Worm (Caenorhabditis elegans): ENCODE results near the gene srx-96.

The srx-96 gene

DNA sequence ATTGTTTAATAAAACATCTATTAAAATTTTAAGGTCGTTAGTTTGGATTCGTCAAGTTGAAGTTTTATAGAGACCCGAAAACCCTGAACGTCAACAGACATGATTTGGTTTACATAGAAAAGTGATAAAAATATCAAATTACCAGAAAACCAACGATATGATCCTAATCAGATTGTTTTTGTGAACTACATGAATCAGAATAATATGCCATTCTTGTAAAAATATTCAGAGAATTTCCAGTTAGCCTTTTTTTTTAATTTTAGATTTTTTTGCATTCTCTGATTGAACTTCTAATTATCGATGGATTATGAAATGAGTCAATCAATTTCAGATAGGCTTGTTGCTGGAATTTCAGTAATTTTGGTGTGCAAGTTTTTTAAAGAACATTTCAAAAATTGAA, at the start of gene srx-96:
srx-96 (plus strand) TSS at position 301 of the 400 bp plus-strand sequence.
- TF ChIP-seq tab-1 (GFP tag; IDR thresholded peaks at IDR 0.05) (no peak), cog-1 (tag; optimal IDR thresholded peaks at IDR 0.05) (no peak), med-1 (GFP tag; optimal IDR thresholded peaks at IDR 0.05; ENCODE audit: insufficient read depth) (no peak), ref-1 (GFP tag; conservative IDR thresholded peaks at IDR 0.05) (no peak), T22C8.4 (GFP tag; IDR thresholded peaks at IDR 0.05) (no peak), klf-2 (GFP tag; conservative IDR thresholded peaks at IDR 0.05) (no peak), ztf-29 (GFP tag; IDR thresholded peaks at IDR 0.05) (no peak), ztf-23 (GFP tag; IDR thresholded peaks at IDR 0.05) (no peak), flt-1 (GFP tag; IDR thresholded peaks at IDR 0.05) (no peak)

DNA sequence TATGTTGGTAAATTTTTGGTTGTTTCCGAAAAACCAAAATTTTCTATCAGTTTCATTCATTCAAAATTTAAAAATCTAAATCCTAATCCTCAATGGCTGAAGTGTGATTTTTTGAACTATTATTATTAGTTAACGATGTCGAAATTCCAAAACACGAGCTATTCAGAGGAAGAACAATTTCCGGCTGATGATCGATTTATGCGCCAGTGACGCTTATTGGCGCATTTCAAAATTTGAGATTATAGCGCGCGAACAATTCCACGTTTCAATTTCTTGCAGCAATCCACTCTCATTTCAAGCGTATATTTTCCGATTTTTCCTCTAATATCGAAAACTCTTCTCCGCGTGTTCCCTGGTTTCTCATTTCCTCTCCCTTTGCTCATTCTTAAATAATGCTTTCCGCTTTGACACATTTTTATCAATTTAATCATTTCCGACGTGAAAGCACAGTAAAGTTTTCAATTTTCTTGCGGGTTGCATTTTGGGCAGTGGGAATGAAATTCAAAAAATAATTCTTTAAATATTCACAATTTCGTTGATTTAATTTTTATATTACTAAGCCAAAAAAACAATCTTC, 46.7 kb upstream of the srx-96 start:
- TF ChIP-seq med-1 (GFP tag; optimal IDR thresholded peaks at IDR 0.05; ENCODE audit: insufficient read depth) (no peak), cog-1 (tag; optimal IDR thresholded peaks at IDR 0.05) (no peak), tab-1 (GFP tag; IDR thresholded peaks at IDR 0.05) (no peak), ztf-23 (GFP tag; IDR thresholded peaks at IDR 0.05) (no peak), ztf-29 (GFP tag; IDR thresholded peaks at IDR 0.05) (no peak), T22C8.4 (GFP tag; IDR thresholded peaks at IDR 0.05) (no peak), klf-2 (GFP tag; conservative IDR thresholded peaks at IDR 0.05) (no peak), flt-1 (GFP tag; IDR thresholded peaks at IDR 0.05) (no peak), ref-1 (GFP tag; conservative IDR thresholded peaks at IDR 0.05) (no peak)

DNA sequence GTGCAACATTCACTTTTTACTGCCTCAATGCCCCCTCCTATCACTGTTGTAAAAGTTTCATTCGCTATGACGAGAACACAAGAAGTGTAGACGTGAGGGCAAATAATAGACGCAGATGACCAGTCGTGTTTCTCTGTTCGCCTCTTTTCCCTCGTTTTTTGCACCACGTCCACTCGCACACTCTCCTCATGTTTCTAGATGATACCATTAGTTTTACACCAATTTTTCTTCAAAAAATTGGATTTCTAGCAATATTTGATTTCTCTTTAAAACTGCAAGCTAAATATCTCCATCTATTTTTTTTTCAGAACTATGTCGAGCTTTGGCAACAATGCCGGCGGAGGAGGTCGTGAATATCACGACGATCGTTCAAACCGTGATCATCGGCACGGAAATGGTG, 46.1 kb upstream of the srx-96 start, which contains the start of gene rde-12:
rde-12 (plus strand) TSS at position 301 of the 400 bp plus-strand sequence.
- TF ChIP-seq med-1 (GFP tag; optimal IDR thresholded peaks at IDR 0.05; ENCODE audit: insufficient read depth) (no peak), tab-1 (GFP tag; IDR thresholded peaks at IDR 0.05) (no peak), klf-2 (GFP tag; conservative IDR thresholded peaks at IDR 0.05) (no peak), ztf-23 (GFP tag; IDR thresholded peaks at IDR 0.05) (no peak), ztf-29 (GFP tag; IDR thresholded peaks at IDR 0.05) (no peak), cog-1 (tag; optimal IDR thresholded peaks at IDR 0.05) (no peak), flt-1 (GFP tag; IDR thresholded peaks at IDR 0.05) (no peak), T22C8.4 (GFP tag; IDR thresholded peaks at IDR 0.05) (no peak), ref-1 (GFP tag; conservative IDR thresholded peaks at IDR 0.05) (no peak)

DNA sequence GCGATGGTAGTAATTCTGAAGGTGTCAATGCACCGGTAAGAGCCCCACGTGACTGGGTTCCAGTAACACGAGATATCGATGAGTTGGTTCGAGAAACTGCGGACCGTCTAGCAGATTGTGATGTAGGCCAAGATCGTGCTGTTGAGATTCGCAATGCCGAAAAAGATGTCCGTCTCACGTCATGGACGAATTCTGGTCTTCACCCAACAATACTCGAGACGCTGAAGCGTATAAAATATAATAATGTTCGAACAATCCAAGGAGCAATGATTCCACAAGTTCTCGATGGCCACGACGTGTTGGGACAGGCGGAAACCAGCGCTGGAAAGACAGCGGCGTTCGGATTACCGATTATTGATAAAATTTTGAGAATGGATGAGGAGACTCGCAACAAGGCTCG, 44.7 kb upstream of the srx-96 start:
- TF ChIP-seq T22C8.4 (GFP tag; IDR thresholded peaks at IDR 0.05) (no peak), ref-1 (GFP tag; conservative IDR thresholded peaks at IDR 0.05) (no peak), ztf-23 (GFP tag; IDR thresholded peaks at IDR 0.05) (no peak), klf-2 (GFP tag; conservative IDR thresholded peaks at IDR 0.05) (no peak), ztf-29 (GFP tag; IDR thresholded peaks at IDR 0.05) (no peak), cog-1 (tag; optimal IDR thresholded peaks at IDR 0.05) (no peak), med-1 (GFP tag; optimal IDR thresholded peaks at IDR 0.05; ENCODE audit: insufficient read depth) (no peak), flt-1 (GFP tag; IDR thresholded peaks at IDR 0.05) (no peak), tab-1 (GFP tag; IDR thresholded peaks at IDR 0.05) (no peak)

DNA sequence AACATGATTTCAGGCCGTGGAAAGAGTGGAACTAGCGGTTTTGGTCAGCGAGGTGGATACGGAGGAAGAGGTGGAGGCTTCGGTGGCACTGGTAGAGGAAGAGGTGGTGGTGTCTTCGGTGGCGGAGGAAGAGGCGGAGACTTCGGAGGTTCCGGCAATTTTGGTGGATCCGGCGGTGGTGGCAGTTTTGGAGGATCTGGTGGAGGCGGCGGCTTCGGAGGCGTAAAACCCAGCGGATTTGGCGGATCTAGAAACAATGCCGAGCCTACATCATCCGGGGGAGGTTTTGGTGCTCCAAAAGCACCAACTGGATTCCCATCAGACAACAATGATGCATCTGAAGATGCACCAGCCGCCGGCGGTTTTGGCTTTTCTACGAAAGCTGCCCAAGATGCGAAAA, 42.8 kb upstream of the srx-96 start:
- TF ChIP-seq flt-1 (GFP tag; IDR thresholded peaks at IDR 0.05) (peak; percentile 57; the same call in 1 of the 2 replicates), ref-1 (GFP tag; conservative IDR thresholded peaks at IDR 0.05) (no peak), med-1 (GFP tag; optimal IDR thresholded peaks at IDR 0.05; ENCODE audit: insufficient read depth) (no peak), tab-1 (GFP tag; IDR thresholded peaks at IDR 0.05) (0 out of 2 replicates have a peak, but pooled peaks have one; percentile 23), T22C8.4 (GFP tag; IDR thresholded peaks at IDR 0.05) (no peak), ztf-23 (GFP tag; IDR thresholded peaks at IDR 0.05) (no peak)

DNA sequence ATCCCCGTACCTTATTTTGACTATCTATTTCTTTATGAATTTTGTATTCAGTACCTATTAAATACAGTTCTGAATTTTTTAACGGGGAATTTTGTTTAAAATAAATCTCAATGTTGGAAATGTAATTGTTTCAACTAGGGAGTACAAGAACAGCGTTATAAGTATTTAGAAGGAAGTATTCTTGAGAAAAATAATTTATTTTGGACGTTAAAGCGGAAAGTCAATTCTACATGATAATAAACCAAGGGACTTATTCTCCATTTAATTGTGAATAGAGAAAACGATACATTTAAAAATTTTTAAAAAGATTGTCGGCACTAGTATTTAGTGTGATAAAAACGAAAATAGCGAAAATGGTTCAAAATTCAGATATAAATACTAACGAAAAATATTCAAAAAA, 42.0 kb upstream of the srx-96 start:
- TF ChIP-seq ztf-29 (GFP tag; IDR thresholded peaks at IDR 0.05) (no peak), cog-1 (tag; optimal IDR thresholded peaks at IDR 0.05) (no peak)

DNA sequence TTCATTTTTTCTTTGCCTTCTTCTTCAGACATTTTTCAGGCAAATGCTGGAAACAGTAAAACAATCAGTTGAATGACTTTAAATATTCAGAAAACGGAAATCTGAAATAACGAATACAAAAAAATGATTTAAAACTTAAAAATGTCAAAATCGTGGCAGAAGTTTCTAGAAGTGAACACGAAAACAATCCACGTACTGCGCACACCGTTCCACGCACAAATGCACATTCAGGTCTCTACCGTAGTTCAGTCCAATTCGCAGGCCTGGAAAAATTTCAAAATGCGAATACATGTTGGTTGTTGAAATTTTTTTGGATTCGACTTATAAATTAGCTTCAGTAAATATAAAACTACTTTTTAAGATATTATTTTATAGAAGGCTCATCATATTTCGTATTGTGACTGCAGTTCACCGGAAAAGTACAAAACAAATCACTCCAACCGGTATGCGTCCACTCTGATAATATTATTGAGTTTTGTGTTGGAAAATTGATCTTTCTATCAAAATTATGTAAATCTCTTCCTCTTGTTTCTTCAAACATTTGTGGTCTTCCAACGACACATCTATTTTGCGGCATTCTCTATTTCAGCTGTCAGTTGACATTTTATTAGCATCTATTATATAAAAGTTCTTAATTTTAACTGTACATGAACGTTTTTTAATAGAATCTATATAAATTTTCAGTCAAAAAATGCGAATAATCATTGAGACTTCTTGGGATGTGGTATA, 39.1 kb upstream of the srx-96 start, which contains the start of the genes mip-2 and F58G11.4:
mip-2 (minus strand) TSS at position 48 of the 729 bp plus-strand sequence.
F58G11.4 (plus strand) TSS at position 679 of the 729 bp plus-strand sequence.
- no peak for TF ChIP-seq ref-1 (GFP tag; conservative IDR thresholded peaks at IDR 0.05)

DNA sequence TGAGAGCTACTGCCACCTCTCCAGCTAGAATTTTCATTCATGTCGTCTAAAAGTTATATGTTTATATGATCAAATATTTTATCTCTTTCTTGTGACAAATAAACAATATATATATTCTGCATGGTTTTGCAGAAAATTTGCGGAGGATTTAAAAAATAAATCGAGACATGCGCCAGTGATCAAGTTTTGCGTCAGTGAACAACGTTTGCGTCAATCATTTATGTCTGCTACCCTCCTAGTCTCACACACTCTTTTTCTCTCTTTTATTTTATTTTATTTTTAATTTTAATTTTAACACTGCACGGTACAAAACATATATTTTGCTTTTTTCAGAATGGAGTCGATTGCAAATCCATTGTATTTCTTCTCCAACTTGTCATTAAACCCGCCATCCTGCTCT, 32.6 kb upstream of the srx-96 start, which contains the start of the genes tag-65 and ccz-1:
tag-65 (minus strand) TSS at position 46 of the 400 bp plus-strand sequence.
ccz-1 (plus strand) TSS at position 334 of the 400 bp plus-strand sequence.
- TF ChIP-seq ztf-29 (GFP tag; IDR thresholded peaks at IDR 0.05), result no peak
- no peak for TF ChIP-seq ref-1 (GFP tag; conservative IDR thresholded peaks at IDR 0.05)
- TF ChIP-seq tab-1 (GFP tag; IDR thresholded peaks at IDR 0.05), result no peak
- TF ChIP-seq cog-1 (tag; optimal IDR thresholded peaks at IDR 0.05), result peak; percentile 77
- TF ChIP-seq ztf-23 (GFP tag; IDR thresholded peaks at IDR 0.05), result no peak
- no peak for TF ChIP-seq med-1 (GFP tag; optimal IDR thresholded peaks at IDR 0.05; ENCODE audit: insufficient read depth)
- TF ChIP-seq klf-2 (GFP tag; conservative IDR thresholded peaks at IDR 0.05), result no peak

DNA sequence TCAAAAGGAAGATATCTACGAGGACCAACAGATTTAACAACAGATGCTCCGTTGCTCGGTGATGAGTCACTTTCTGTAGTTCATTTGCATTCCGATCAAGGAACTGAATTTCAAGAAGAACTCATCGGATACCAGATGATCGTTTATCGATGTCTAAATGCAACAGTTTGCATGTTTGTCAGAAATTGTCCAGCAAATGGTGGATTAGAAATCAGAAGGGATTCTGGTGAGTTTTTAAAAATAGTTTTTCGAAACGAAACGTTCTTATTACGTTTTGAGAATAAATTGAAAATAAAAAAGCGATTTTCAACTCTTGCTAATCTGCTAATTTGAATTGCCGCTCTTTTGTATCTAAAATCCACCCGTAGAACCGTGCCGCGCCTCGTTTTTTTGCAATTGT, 31.3 kb upstream of the srx-96 start:
- TF ChIP-seq ref-1 (GFP tag; conservative IDR thresholded peaks at IDR 0.05) (no peak), flt-1 (GFP tag; IDR thresholded peaks at IDR 0.05) (no peak), T22C8.4 (GFP tag; IDR thresholded peaks at IDR 0.05) (no peak), cog-1 (tag; optimal IDR thresholded peaks at IDR 0.05) (no peak), tab-1 (GFP tag; IDR thresholded peaks at IDR 0.05) (no peak), ztf-29 (GFP tag; IDR thresholded peaks at IDR 0.05) (no peak), med-1 (GFP tag; optimal IDR thresholded peaks at IDR 0.05; ENCODE audit: insufficient read depth) (no peak), ztf-23 (GFP tag; IDR thresholded peaks at IDR 0.05) (no peak), klf-2 (GFP tag; conservative IDR thresholded peaks at IDR 0.05) (no peak)

DNA sequence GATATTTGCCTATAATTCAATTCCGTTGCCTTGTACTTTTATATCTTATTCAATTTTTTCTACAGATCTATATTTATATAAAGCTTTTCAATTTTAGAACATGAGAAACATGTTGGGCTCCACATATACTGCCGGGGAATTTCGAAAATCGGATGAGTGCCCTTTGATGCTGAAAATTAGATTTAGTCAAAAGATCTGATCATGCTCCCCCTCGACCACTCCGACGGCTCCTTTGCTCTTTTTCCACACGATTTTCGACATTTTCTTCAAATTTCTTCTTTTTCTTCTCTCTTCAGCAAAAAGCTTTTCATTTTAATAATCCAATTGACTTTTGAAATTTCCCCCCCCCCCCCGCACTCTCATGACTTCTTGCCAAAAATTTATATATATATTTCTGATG, 29.7 kb upstream of the srx-96 start:
- TF ChIP-seq ztf-29 (GFP tag; IDR thresholded peaks at IDR 0.05), result no peak
- no peak for TF ChIP-seq flt-1 (GFP tag; IDR thresholded peaks at IDR 0.05)
- no peak for TF ChIP-seq ztf-23 (GFP tag; IDR thresholded peaks at IDR 0.05)
- TF ChIP-seq tab-1 (GFP tag; IDR thresholded peaks at IDR 0.05), result no peak
- TF ChIP-seq klf-2 (GFP tag; conservative IDR thresholded peaks at IDR 0.05), result no peak
- TF ChIP-seq T22C8.4 (GFP tag; IDR thresholded peaks at IDR 0.05), result no peak
- no peak for TF ChIP-seq cog-1 (tag; optimal IDR thresholded peaks at IDR 0.05)
- TF ChIP-seq ref-1 (GFP tag; conservative IDR thresholded peaks at IDR 0.05), result no peak
- TF ChIP-seq med-1 (GFP tag; optimal IDR thresholded peaks at IDR 0.05; ENCODE audit: insufficient read depth), result no peak
